Worm (Caenorhabditis elegans) whole organism, L1 larva: ENCODE data around the gene col-71.

Experiments
- C04F5.9 ChIP-seq: sonication (generic microtip); optimal IDR thresholded peaks from 2 replicates; lab custom pipeline; 2016; ENCODE audit warnings: missing genetic modification characterization, missing compliant biosample characterization
- F16B12.6 ChIP-seq: fragments of 150-350 bp; optimal IDR thresholded peaks from 2 replicates; lab custom pipeline; 2014; ENCODE audit warnings: missing biosample characterization, missing genetic modification characterization
- Y116A8C.19 ChIP-seq: sonication (generic microtip); optimal IDR thresholded peaks from 2 replicates; lab custom pipeline; 2016; ENCODE audit warnings: missing compliant biosample characterization, missing genetic modification characterization, borderline replicate concordance
- aha-1 ChIP-seq: fragments of 150-350 bp; optimal IDR thresholded peaks from 2 replicates; lab custom pipeline; 2014; ENCODE audit warnings: missing biosample characterization, missing genetic modification characterization
- alr-1 ChIP-seq: fragments of 200-800 bp; sonication (Bioruptor generic); optimal IDR thresholded peaks from 2 replicates; lab custom pipeline; 2018; ENCODE audit warnings: borderline replicate concordance, mild to moderate bottlenecking, missing genetic modification characterization, missing compliant biosample characterization
- blmp-1 ChIP-seq: fragments of 150-350 bp; optimal IDR thresholded peaks from 2 replicates; lab custom pipeline; 2014; ENCODE audit warnings: missing biosample characterization, missing genetic modification characterization
- ceh-63 ChIP-seq: fragments of 200-800 bp; sonication (Bioruptor generic); optimal IDR thresholded peaks from 2 replicates; lab custom pipeline; 2018; ENCODE audit warnings: mild to moderate bottlenecking, missing genetic modification characterization, missing compliant biosample characterization
- ceh-82 ChIP-seq, 3 experiments: fragments of 150-350 bp in 1 of 3; sonication (generic microtip) in 2 of 3; optimal IDR thresholded peaks; 2 replicates each; lab custom pipeline; 2014 to 2017; ENCODE audit warnings: missing biosample characterization in 3 of 3, missing genetic modification characterization in 3 of 3
- ceh-88 ChIP-seq: fragments of 200-800 bp; sonication (Bioruptor generic); IDR thresholded peaks from 2 replicates; pipeline ENCODE4 v1.3.6; 2022; ENCODE audit warnings: missing genetic modification characterization, missing compliant biosample characterization
- ceh-90 ChIP-seq: sonication (generic microtip); optimal IDR thresholded peaks from 2 replicates; lab custom pipeline; 2016; ENCODE audit warnings: missing genetic modification characterization, missing compliant biosample characterization
- dpl-1 ChIP-seq, 3 experiments: fragments of 150-350 bp in 2 of 3; sonication (generic microtip) in 1 of 3; optimal IDR thresholded peaks; 2 replicates each; lab custom pipeline; 2014 to 2017; ENCODE audit warnings: missing biosample characterization in 3 of 3, missing genetic modification characterization in 3 of 3, missing genetic modification reagents in 3 of 3
- dsc-1 ChIP-seq: sonication (generic microtip); optimal IDR thresholded peaks from 2 replicates; lab custom pipeline; 2016; ENCODE audit warnings: mild to moderate bottlenecking, missing genetic modification characterization, missing compliant biosample characterization
- efl-3 ChIP-seq: fragments of 200-800 bp; sonication (Bioruptor generic); optimal IDR thresholded peaks from 2 replicates; lab custom pipeline; 2018; ENCODE audit warnings: mild to moderate bottlenecking, missing genetic modification characterization, missing compliant biosample characterization
- egl-13 ChIP-seq: sonication (generic microtip); optimal IDR thresholded peaks from 2 replicates; lab custom pipeline; 2016; ENCODE audit warnings: missing genotype, missing genetic modification reagents, missing genetic modification characterization, missing compliant biosample characterization
- ets-5 ChIP-seq: fragments of 200-800 bp; sonication (Bioruptor generic); IDR thresholded peaks from 2 replicates; pipeline ENCODE4 v1.3.6; 2022; ENCODE audit warnings: missing genetic modification characterization, missing compliant biosample characterization
- fkh-10 ChIP-seq: sonication (generic microtip); optimal IDR thresholded peaks from 2 replicates; lab custom pipeline; 2017; ENCODE audit warnings: missing biosample characterization, missing genetic modification reagents, missing genetic modification characterization
- fkh-8 ChIP-seq: sonication (generic microtip); optimal IDR thresholded peaks from 2 replicates; lab custom pipeline; 2016; ENCODE audit warnings: mild to moderate bottlenecking, missing genetic modification characterization, missing compliant biosample characterization
- fos-1 ChIP-seq: fragments of 150-350 bp; optimal IDR thresholded peaks from 2 replicates; lab custom pipeline; 2014; ENCODE audit warnings: missing biosample characterization, missing genetic modification characterization
- hlh-4 ChIP-seq: sonication (generic microtip); optimal IDR thresholded peaks from 2 replicates; lab custom pipeline; 2016; ENCODE audit warnings: mild to moderate bottlenecking, missing genetic modification characterization, missing compliant biosample characterization
- hpl-2 ChIP-seq: fragments of 150-350 bp; optimal IDR thresholded peaks from 2 replicates; lab custom pipeline; 2014; ENCODE audit warnings: missing biosample characterization, missing genetic modification reagents, missing genetic modification characterization
- irx-1 ChIP-seq: sonication (generic microtip); optimal IDR thresholded peaks from 2 replicates; lab custom pipeline; 2016; ENCODE audit warnings: missing genetic modification characterization, missing compliant biosample characterization
- jun-1 ChIP-seq: fragments of 150-350 bp; optimal IDR thresholded peaks from 2 replicates; lab custom pipeline; 2014; ENCODE audit warnings: missing biosample characterization, missing genetic modification reagents, missing genetic modification characterization
- lin-15B ChIP-seq: fragments of 150-350 bp; sonication (generic microtip); optimal IDR thresholded peaks from 3 replicates; lab custom pipeline; 2014; ENCODE audit warnings: missing biosample characterization, missing genetic modification characterization
- lin-35 ChIP-seq, 2 experiments: fragments of 150-350 bp; optimal IDR thresholded peaks; 2 replicates each; lab custom pipeline; 2014; ENCODE audit warnings: missing biosample characterization in 2 of 2, missing genetic modification characterization in 2 of 2, missing genetic modification reagents in 2 of 2
- lin-39 ChIP-seq: fragments of 150-350 bp; optimal IDR thresholded peaks from 2 replicates; lab custom pipeline; 2014; ENCODE audit warnings: missing biosample characterization, missing genetic modification reagents, missing genetic modification characterization
- lir-3 ChIP-seq: sonication (generic microtip); optimal IDR thresholded peaks from 2 replicates; lab custom pipeline; 2016; ENCODE audit warnings: mild to moderate bottlenecking, missing genetic modification characterization, moderate library complexity, missing compliant biosample characterization; ENCODE audit not compliant: poor library complexity
- mdl-1 ChIP-seq, 2 experiments: fragments of 150-350 bp; optimal IDR thresholded peaks; 2 replicates each; lab custom pipeline; 2014 to 2017; ENCODE audit warnings: missing biosample characterization in 2 of 2, missing genetic modification characterization in 2 of 2, inconsistent platforms in 1 of 2
- mep-1 ChIP-seq: fragments of 150-350 bp; optimal IDR thresholded peaks from 2 replicates; lab custom pipeline; 2014; ENCODE audit warnings: missing biosample characterization, missing genetic modification characterization
- nhr-12 ChIP-seq: sonication (generic microtip); optimal IDR thresholded peaks from 2 replicates; lab custom pipeline; 2017; ENCODE audit warnings: missing biosample characterization, missing genetic modification characterization
- nhr-19 ChIP-seq: fragments of 200-800 bp; sonication (Bioruptor generic); conservative IDR thresholded peaks from 2 replicates; pipeline ENCODE4 v1.3.6; 2022; ENCODE audit warnings: missing genetic modification characterization, missing compliant biosample characterization
- nhr-237 ChIP-seq: fragments of 150-350 bp; optimal IDR thresholded peaks from 2 replicates; lab custom pipeline; 2014; ENCODE audit warnings: missing biosample characterization, missing genetic modification characterization
- nhr-28 ChIP-seq: fragments of 150-350 bp; optimal IDR thresholded peaks from 2 replicates; lab custom pipeline; 2014; ENCODE audit warnings: missing biosample characterization, missing genetic modification characterization
- nhr-47 ChIP-seq: sonication (generic microtip); optimal IDR thresholded peaks from 2 replicates; lab custom pipeline; 2016; ENCODE audit warnings: mild to moderate bottlenecking, missing genetic modification characterization, moderate library complexity, missing compliant biosample characterization
- nhr-71 ChIP-seq: sonication (generic microtip); optimal IDR thresholded peaks from 2 replicates; lab custom pipeline; 2016; ENCODE audit warnings: mild to moderate bottlenecking, missing genetic modification characterization, moderate library complexity, missing compliant biosample characterization
- nhr-85 ChIP-seq: sonication (generic microtip); peaks from one replicate; lab custom pipeline; 2016; ENCODE audit warnings: missing genetic modification characterization, inconsistent platforms, missing compliant biosample characterization
- nhr-90 ChIP-seq: sonication (generic microtip); optimal IDR thresholded peaks from 2 replicates; lab custom pipeline; 2016; ENCODE audit warnings: mild to moderate bottlenecking, missing genetic modification characterization, missing compliant biosample characterization; ENCODE audit not compliant: poor library complexity
- rnt-1 ChIP-seq: sonication (generic microtip); optimal IDR thresholded peaks from 2 replicates; lab custom pipeline; 2016; ENCODE audit warnings: mild to moderate bottlenecking, missing genetic modification characterization, moderate library complexity, missing compliant biosample characterization
- skn-1 ChIP-seq: fragments of 150-350 bp; optimal IDR thresholded peaks from 2 replicates; lab custom pipeline; 2014; ENCODE audit warnings: missing biosample characterization, missing genetic modification characterization
- sptf-1 ChIP-seq: fragments of 150-350 bp; optimal IDR thresholded peaks from 2 replicates; lab custom pipeline; 2014; ENCODE audit warnings: missing biosample characterization, missing genetic modification characterization
- sup-37 ChIP-seq: fragments of 200-800 bp; sonication (Bioruptor generic); optimal IDR thresholded peaks from 2 replicates; lab custom pipeline; 2018; ENCODE audit warnings: mild to moderate bottlenecking, missing genetic modification characterization, missing compliant biosample characterization
- unc-130 ChIP-seq: fragments of 150-350 bp; optimal IDR thresholded peaks from 2 replicates; lab custom pipeline; 2017; ENCODE audit warnings: missing biosample characterization, missing genetic modification characterization, inconsistent platforms
- unc-30 ChIP-seq: sonication (generic microtip); optimal IDR thresholded peaks from 2 replicates; lab custom pipeline; 2017; ENCODE audit warnings: missing biosample characterization, missing genetic modification characterization
- unc-86 ChIP-seq: sonication (generic microtip); optimal IDR thresholded peaks from 2 replicates; lab custom pipeline; 2016; ENCODE audit warnings: missing genetic modification characterization, missing compliant biosample characterization
- unc-98 ChIP-seq: fragments of 200-800 bp; sonication (Bioruptor generic); IDR thresholded peaks from 2 replicates; pipeline ENCODE4 v1.3.6; 2022; ENCODE audit warnings: missing genetic modification characterization, missing compliant biosample characterization
- xbp-1 ChIP-seq: sonication (generic microtip); optimal IDR thresholded peaks from 2 replicates; lab custom pipeline; 2016; ENCODE audit warnings: missing genetic modification characterization, missing compliant biosample characterization
- zag-1 ChIP-seq: fragments of 150-350 bp; optimal IDR thresholded peaks from 2 replicates; lab custom pipeline; 2014; ENCODE audit warnings: missing biosample characterization, missing genetic modification characterization
- ztf-11 ChIP-seq, 2 experiments: sonication (generic microtip); optimal IDR thresholded peaks; 2 replicates each; lab custom pipeline; 2016 to 2017; ENCODE audit warnings: missing genetic modification characterization in 2 of 2, missing biosample characterization in 1 of 2, missing compliant biosample characterization in 1 of 2
- ztf-4 ChIP-seq: fragments of 150-350 bp; optimal IDR thresholded peaks from 2 replicates; lab custom pipeline; 2014; ENCODE audit warnings: missing biosample characterization, missing genetic modification characterization

Gene col-71

DNA sequence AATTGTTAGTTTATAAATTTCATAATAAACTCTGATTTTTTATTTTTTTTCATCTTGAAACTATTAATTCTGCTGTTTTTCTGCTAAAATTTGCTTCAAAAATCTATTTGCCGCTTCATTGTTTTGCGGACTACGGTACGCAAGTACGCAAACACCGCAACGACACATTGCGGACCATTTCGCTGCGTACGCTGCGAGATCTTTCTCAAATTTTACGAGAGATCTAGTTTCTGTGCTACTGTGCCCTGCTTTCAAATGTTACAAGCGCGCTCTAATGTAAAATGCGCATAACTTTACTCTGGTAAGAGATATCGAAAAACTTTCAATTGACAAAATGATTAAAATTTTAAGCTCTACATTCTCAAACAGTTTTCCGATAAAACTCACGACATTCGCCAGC lies 21.2 kb upstream of the col-71 start (continued):
- peak; percentile 84 for TF ChIP-seq nhr-47 (tag; lab: Kevin White, UChicago)
- peak; percentile 69 for TF ChIP-seq xbp-1 (tag; lab: Kevin White, UChicago)
- TF ChIP-seq dpl-1 (GFP tag; optimal IDR thresholded peaks at IDR 0.05; lab: Kevin White, UChicago): peak; percentile 47 to 73 (median 67)
- peak; percentile 57; the same call in 1 of the 2 replicates for TF ChIP-seq unc-98 (GFP tag; lab: Robert Waterston, UW)
- TF ChIP-seq ceh-82 (tag; optimal IDR thresholded peaks at IDR 0.05; lab: Kevin White, UChicago): peak in 2 of 3 experiments; percentile 50 to 54
- peak; percentile 68 for TF ChIP-seq C04F5.9 (tag; lab: Kevin White, UChicago)
- peak; percentile 88 for TF ChIP-seq nhr-71
- TF ChIP-seq F16B12.6 (tag; lab: Kevin White, UChicago): peak; percentile 80
- peak; percentile 25 for TF ChIP-seq fos-1 (tag; lab: Kevin White, UChicago)
- peak; percentile 88 for TF ChIP-seq nhr-19 (GFP tag; lab: Robert Waterston, UW)
- TF ChIP-seq egl-13 (tag; lab: Kevin White, UChicago): peak; percentile 45
- TF ChIP-seq blmp-1: peak; percentile 15
- TF ChIP-seq mdl-1 (tag; optimal IDR thresholded peaks at IDR 0.05; lab: Kevin White, UChicago): peak in 1 of 2 experiments; percentile 27
- TF ChIP-seq rnt-1 (tag; lab: Kevin White, UChicago): peak; percentile 73
- TF ChIP-seq unc-86 (tag; lab: Kevin White, UChicago): peak; percentile 57
- TF ChIP-seq nhr-237 (tag; lab: Kevin White, UChicago): peak; percentile 34
- TF ChIP-seq fkh-10: peak; percentile 43
- TF ChIP-seq lin-35 (GFP tag; optimal IDR thresholded peaks at IDR 0.05; lab: Kevin White, UChicago): peak; percentile 67 to 75
- TF ChIP-seq mep-1: peak; percentile 45
- TF ChIP-seq lin-15B (tag; lab: Kevin White, UChicago): peak; percentile 84
- TF ChIP-seq fkh-8: peak; percentile 79
- TF ChIP-seq, all 84 proteins: peak for 43; not testable (repeated sequence) for 41

DNA sequence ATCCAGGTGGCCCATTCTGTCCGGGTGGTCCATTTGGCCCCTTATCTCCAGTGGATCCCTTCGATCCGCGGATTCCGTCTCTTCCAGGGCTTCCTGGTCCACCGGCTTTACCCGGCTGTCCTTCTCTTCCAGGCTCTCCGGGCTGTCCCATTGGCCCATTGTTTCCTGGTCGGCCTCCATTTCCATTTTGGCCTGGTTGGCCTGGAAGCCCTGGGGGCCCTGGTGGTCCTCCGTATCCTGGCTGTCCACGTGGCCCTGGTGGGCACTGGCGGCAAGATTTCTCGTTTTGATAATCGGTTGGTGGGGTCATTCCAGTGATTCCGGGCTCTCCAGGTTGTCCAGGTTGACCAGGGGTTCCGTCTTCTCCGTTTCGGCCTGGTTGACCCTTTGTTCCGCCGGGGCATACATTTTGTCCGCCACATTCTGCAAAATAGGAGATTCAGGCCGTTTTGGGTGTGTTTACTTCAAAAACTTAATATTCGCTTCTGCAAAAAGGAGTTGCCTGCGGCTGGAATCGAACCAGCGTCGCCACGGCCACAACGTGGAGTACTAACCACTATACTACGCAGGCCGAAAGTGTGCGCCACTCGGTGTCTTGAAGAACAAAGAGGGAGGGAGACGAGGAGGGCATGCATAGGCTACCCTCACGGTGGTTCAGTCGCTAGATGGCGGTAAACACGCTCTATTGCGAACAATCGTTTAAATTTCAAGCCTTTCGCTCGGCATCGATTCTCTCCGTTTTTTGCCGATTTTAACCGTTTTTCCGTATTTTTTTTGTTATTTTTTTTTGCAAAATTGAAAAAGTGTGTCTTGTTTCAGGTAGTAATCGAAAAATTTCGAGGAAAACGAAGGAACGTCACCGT lies 18.8 kb upstream of the col-71 start, which contains the start of gene W09G10.9:
Gene W09G10.9 (plus strand): TSS at position 813 of the 863 bp plus-strand sequence.
- TF ChIP-seq skn-1 (tag; lab: Kevin White, UChicago): peak; percentile 41
- TF ChIP-seq irx-1 (tag; lab: Kevin White, UChicago): peak; percentile 40
- TF ChIP-seq egl-13 (tag; lab: Kevin White, UChicago): peak; percentile 54
- peak; percentile 10 for TF ChIP-seq unc-130
- TF ChIP-seq alr-1: no peak
- peak; percentile 60 for TF ChIP-seq nhr-90 (tag; lab: Kevin White, UChicago)
- no peak for TF ChIP-seq sup-37 (GFP tag; lab: Kevin White, UChicago)
- peak; percentile 52 for TF ChIP-seq lir-3
- peak; percentile 84 for TF ChIP-seq nhr-47 (tag; lab: Kevin White, UChicago)
- TF ChIP-seq Y116A8C.19 (tag; lab: Kevin White, UChicago): no peak
- no peak for TF ChIP-seq nhr-237 (tag; lab: Kevin White, UChicago)
- TF ChIP-seq sptf-1 (tag; lab: Kevin White, UChicago): no peak
- no peak for TF ChIP-seq unc-98 (GFP tag; lab: Robert Waterston, UW)
- no peak for TF ChIP-seq lin-39 (tag; lab: Kevin White, UChicago)
- TF ChIP-seq hpl-2 (GFP tag; lab: Kevin White, UChicago): no peak
- TF ChIP-seq ceh-63: no peak
- TF ChIP-seq efl-3 (GFP tag; lab: Kevin White, UChicago): no peak
- no peak for TF ChIP-seq blmp-1
- TF ChIP-seq xbp-1 (tag; lab: Kevin White, UChicago): peak; percentile 72
- TF ChIP-seq fos-1 (tag; lab: Kevin White, UChicago): no peak
- TF ChIP-seq jun-1 (tag; lab: Kevin White, UChicago): peak; percentile 30
- no peak for TF ChIP-seq zag-1 (tag; lab: Kevin White, UChicago)
- no peak for TF ChIP-seq hlh-4 (tag; lab: Kevin White, UChicago)
- TF ChIP-seq nhr-12 (tag; lab: Kevin White, UChicago): no peak
- TF ChIP-seq nhr-28: no peak
- TF ChIP-seq ztf-11 (tag; optimal IDR thresholded peaks at IDR 0.05; lab: Kevin White, UChicago): peak in 1 of 2 experiments; percentile 56
- TF ChIP-seq ceh-90: no peak
- no peak for TF ChIP-seq aha-1 (tag; lab: Kevin White, UChicago)
- peak; percentile 22 to 69 for TF ChIP-seq lin-35 (GFP tag; optimal IDR thresholded peaks at IDR 0.05; lab: Kevin White, UChicago)
- TF ChIP-seq fkh-8: peak; percentile 78
- no peak for TF ChIP-seq unc-30 (tag; lab: Kevin White, UChicago)
- TF ChIP-seq ets-5 (GFP tag; lab: Robert Waterston, UW): no peak
- TF ChIP-seq ztf-4 (tag; lab: Kevin White, UChicago): no peak
- TF ChIP-seq ceh-82 (tag; optimal IDR thresholded peaks at IDR 0.05; lab: Kevin White, UChicago): peak; percentile 46 to 63 (median 62)
- peak; percentile 63 for TF ChIP-seq nhr-85
- peak; percentile 73 for TF ChIP-seq ceh-88 (GFP tag; lab: Robert Waterston, UW)
- TF ChIP-seq dsc-1 (tag; lab: Kevin White, UChicago): peak; percentile 77
